Worm (Caenorhabditis elegans) whole organism, L1 larva: ENCODE data around the gene ZC250.5.

ENCODE experiments used
- aha-1 ChIP-seq: fragments of 150-350 bp; optimal IDR thresholded peaks from 2 replicates; lab custom pipeline; 2014; ENCODE audit warnings: missing biosample characterization, missing genetic modification characterization
- ceh-82 ChIP-seq, 3 experiments: fragments of 150-350 bp in 1 of 3; sonication (generic microtip) in 2 of 3; optimal IDR thresholded peaks; 2 replicates each; lab custom pipeline; 2014 to 2017; ENCODE audit warnings: missing biosample characterization in 3 of 3, missing genetic modification characterization in 3 of 3
- elt-3 ChIP-seq, 6 experiments: fragments of 150-350 bp in 1 of 6; sonication (generic microtip); optimal IDR thresholded peaks; 2 replicates each; lab custom pipeline; 2017 to 2018; ENCODE audit warnings: missing biosample characterization in 6 of 6, missing genetic modification characterization in 6 of 6, inconsistent platforms in 1 of 6
- hlh-17 ChIP-seq: fragments of 200-800 bp; sonication (Bioruptor generic); optimal IDR thresholded peaks from 2 replicates; lab custom pipeline; 2018; ENCODE audit warnings: missing genetic modification characterization, mild to moderate bottlenecking, missing compliant biosample characterization, moderate library complexity, borderline replicate concordance
- hpl-2 ChIP-seq: fragments of 150-350 bp; optimal IDR thresholded peaks from 2 replicates; lab custom pipeline; 2014; ENCODE audit warnings: missing biosample characterization, missing genetic modification reagents, missing genetic modification characterization
- jun-1 ChIP-seq: fragments of 150-350 bp; optimal IDR thresholded peaks from 2 replicates; lab custom pipeline; 2014; ENCODE audit warnings: missing biosample characterization, missing genetic modification reagents, missing genetic modification characterization
- mep-1 ChIP-seq: fragments of 150-350 bp; optimal IDR thresholded peaks from 2 replicates; lab custom pipeline; 2014; ENCODE audit warnings: missing biosample characterization, missing genetic modification characterization

DNA sequence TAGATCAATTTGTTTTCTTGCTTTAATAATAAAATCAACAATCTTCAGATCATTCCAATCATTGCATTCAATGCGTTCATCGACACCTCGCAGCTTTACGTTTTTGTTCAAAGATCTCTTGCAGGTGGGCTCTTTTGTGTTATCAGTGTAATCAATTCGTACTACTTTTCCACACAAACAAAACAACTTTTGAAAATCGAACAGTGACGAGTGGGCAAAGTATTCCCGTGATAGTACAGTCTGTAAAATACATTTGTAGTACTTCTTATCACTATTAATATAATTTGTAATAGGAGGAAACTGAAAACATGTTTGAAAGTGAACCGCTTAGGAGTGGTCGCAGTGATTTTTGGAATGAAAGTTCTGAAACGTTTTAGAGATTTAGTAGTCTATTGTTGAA is 40.5 kb upstream of the ZC250.5 start, which contains the start of gene pgph-2:
- no peak for TF ChIP-seq hpl-2
- TF ChIP-seq mep-1 (tag; lab: Kevin White, UChicago) = no peak
- TF ChIP-seq elt-3 (tag; optimal IDR thresholded peaks at IDR 0.05; lab: Kevin White, UChicago) = no peak
- no peak for TF ChIP-seq aha-1
- TF ChIP-seq ceh-82 (tag; optimal IDR thresholded peaks at IDR 0.05; lab: Kevin White, UChicago) = no peak
- TF ChIP-seq hlh-17 (GFP tag; lab: Kevin White, UChicago) = no peak
- TF ChIP-seq jun-1 = no peak
